Comparison of ENCODE assay signal across 2 fruit fly cellular contexts in genomic region chr3R:10276002-10276401, dm6.
TF ChIP-seq lines count a peak whose summit lies in the region.

No protein-coding gene starts in this region.

TF ChIP-seq in whole organism, embryonic, 481 proteins besides CTCF, POLR2A, EP300 and RAD21 (continued from another document):
- peak; percentile 19 for TF ChIP-seq CG17359 (tag; optimal IDR thresholded peaks at IDR 0.05; lab: Kevin White, UChicago)
- TF ChIP-seq CG30403 (GFP tag; optimal IDR thresholded peaks at IDR 0.05; lab: Kevin White, UChicago), result peak; percentile 15
- TF ChIP-seq CG18599 (GFP tag; optimal IDR thresholded peaks at IDR 0.05; lab: Kevin White, UChicago), result peak; percentile 27
- peak; percentile 20 for TF ChIP-seq Blimp-1 (GFP tag; optimal IDR thresholded peaks at IDR 0.05; lab: Kevin White, UChicago)
- TF ChIP-seq Fer1 (GFP tag; optimal IDR thresholded peaks at IDR 0.05; lab: Kevin White, UChicago), result peak; percentile 6
- peak; percentile 45; the same call in 1 of the 3 replicates for TF ChIP-seq dysf (GFP tag; IDR thresholded peaks at IDR 0.05; lab: Robert Waterston, UW)
- peak; percentile 16; the same call in 1 of the 2 replicates for TF ChIP-seq sisA (GFP tag; IDR thresholded peaks at IDR 0.05; lab: Robert Waterston, UW)
- no peak for TF ChIP-seq Trl (optimal IDR thresholded peaks at IDR 0.05; lab: Kevin White, UChicago)
- no peak for TF ChIP-seq Trl (GFP tag; optimal IDR thresholded peaks at IDR 0.05; lab: Kevin White, UChicago)
- TF ChIP-seq CG2199 (GFP tag; IDR thresholded peaks at IDR 0.05; lab: Robert Waterston, UW), result peak; percentile 51; the same call in 1 of the 3 replicates
- no peak for TF ChIP-seq CG15073 (GFP tag; optimal IDR thresholded peaks at IDR 0.05; lab: Kevin White, UChicago)
- peak; percentile 9 for TF ChIP-seq CG12391 (tag; optimal IDR thresholded peaks at IDR 0.05; lab: Kevin White, UChicago)
- peak; percentile 28 for TF ChIP-seq phol (tag; optimal IDR thresholded peaks at IDR 0.05; lab: Kevin White, UChicago)
- TF ChIP-seq disco-r (GFP tag; optimal IDR thresholded peaks at IDR 0.05; lab: Kevin White, UChicago), result no peak
- 0 out of 2 replicates have a peak, but pooled peaks have one; percentile 10 for TF ChIP-seq vvl (GFP tag; IDR thresholded peaks at IDR 0.05; lab: Robert Waterston, UW)

TF ChIP-seq in whole organism, prepupa, 60 proteins besides CTCF, POLR2A, EP300 and RAD21 (continued from another document):
- peak; percentile 24 for TF ChIP-seq CG3919 (GFP tag; optimal IDR thresholded peaks at IDR 0.05; lab: Kevin White, UChicago)
- no peak for TF ChIP-seq vri (GFP tag; optimal IDR thresholded peaks at IDR 0.05; lab: Kevin White, UChicago)
- TF ChIP-seq CG31627 (GFP tag; optimal IDR thresholded peaks at IDR 0.05; lab: Kevin White, UChicago), result no peak
- peak; percentile 13 for TF ChIP-seq CG4318 (GFP tag; optimal IDR thresholded peaks at IDR 0.05; lab: Kevin White, UChicago)
- TF ChIP-seq CG11762 (GFP tag; optimal IDR thresholded peaks at IDR 0.05; lab: Kevin White, UChicago; ENCODE audit: insufficient read depth), result no peak
- TF ChIP-seq fkh (GFP tag; optimal IDR thresholded peaks at IDR 0.05; lab: Kevin White, UChicago), result no peak
- peak; percentile 10 for TF ChIP-seq CG6792 (GFP tag; optimal IDR thresholded peaks at IDR 0.05; lab: Kevin White, UChicago)
- no peak for TF ChIP-seq acj6 (GFP tag; optimal IDR thresholded peaks at IDR 0.05; lab: Kevin White, UChicago)
- TF ChIP-seq CG8319 (GFP tag; optimal IDR thresholded peaks at IDR 0.05; lab: Kevin White, UChicago), result no peak
- TF ChIP-seq CG11902 (GFP tag; optimal IDR thresholded peaks at IDR 0.05; lab: Kevin White, UChicago), result no peak
- no peak for TF ChIP-seq Lpt (GFP tag; optimal IDR thresholded peaks at IDR 0.05; lab: Kevin White, UChicago)
- TF ChIP-seq spab (GFP tag; optimal IDR thresholded peaks at IDR 0.05; lab: Kevin White, UChicago), result no peak
- TF ChIP-seq Eip75B (GFP tag; optimal IDR thresholded peaks at IDR 0.05; lab: Kevin White, UChicago), result no peak
- TF ChIP-seq CG6276 (GFP tag; optimal IDR thresholded peaks at IDR 0.05; lab: Kevin White, UChicago), result no peak
- no peak for TF ChIP-seq Gug (GFP tag; IDR thresholded peaks at IDR 0.05; lab: Robert Waterston, UW)
- no peak for TF ChIP-seq net (GFP tag; optimal IDR thresholded peaks at IDR 0.05; lab: Kevin White, UChicago)
- peak; percentile 48 for TF ChIP-seq Hr4 (GFP tag; optimal IDR thresholded peaks at IDR 0.05; lab: Kevin White, UChicago)
- peak; percentile 3 for TF ChIP-seq CG34406 (GFP tag; optimal IDR thresholded peaks at IDR 0.05; lab: Kevin White, UChicago)
- peak; percentile 64; the same call in 2 of the 3 replicates for TF ChIP-seq eg (GFP tag; IDR thresholded peaks at IDR 0.05; lab: Robert Waterston, UW)
- no peak for TF ChIP-seq CG7368 (GFP tag; optimal IDR thresholded peaks at IDR 0.05; lab: Kevin White, UChicago)
- TF ChIP-seq Ets96B (tag; optimal IDR thresholded peaks at IDR 0.05; lab: Kevin White, UChicago), result no peak
- no peak for TF ChIP-seq dac (GFP tag; optimal IDR thresholded peaks at IDR 0.05; lab: Kevin White, UChicago)
- no peak for TF ChIP-seq fd59A (GFP tag; optimal IDR thresholded peaks at IDR 0.05; lab: Kevin White, UChicago)
- no peak for TF ChIP-seq svp (GFP tag; lab: Kevin White, UChicago)
- TF ChIP-seq CG15336 (GFP tag; IDR thresholded peaks at IDR 0.05; lab: Robert Waterston, UW), result peak; percentile 59; the same call in 1 of the 2 replicates
- no peak for TF ChIP-seq CG11294 (GFP tag; IDR thresholded peaks at IDR 0.05; lab: Robert Waterston, UW)
- no peak for TF ChIP-seq OdsH (GFP tag; optimal IDR thresholded peaks at IDR 0.05; lab: Kevin White, UChicago)
